Fruit fly (Drosophila melanogaster) whole organism, adult: ENCODE data around the gene CG10660.
A peak's percentile ranks its signal among the peaks of the same experiment; 100 is the strongest.

Source experiments
- CG11617 ChIP-seq: fragments of 200-800 bp; sonication (Bioruptor generic); optimal IDR thresholded peaks from 2 replicates; lab custom pipeline; 2017; ENCODE audit warnings: mild to moderate bottlenecking, missing biosample characterization, missing genetic modification reagents, missing genetic modification characterization
- CG12768 ChIP-seq: fragments of 200-800 bp; sonication (Bioruptor generic); optimal IDR thresholded peaks from 2 replicates; lab custom pipeline; 2017; ENCODE audit warnings: missing biosample characterization, missing genetic modification characterization, mild to moderate bottlenecking, moderate library complexity, missing genetic modification reagents
- CG14711 ChIP-seq: fragments of 200-800 bp; sonication (Bioruptor generic); optimal IDR thresholded peaks from 2 replicates; lab custom pipeline; 2018; ENCODE audit warnings: missing biosample characterization, mild to moderate bottlenecking, missing genetic modification characterization, moderate library complexity
- CG1620 ChIP-seq: fragments of 200-800 bp; sonication (Bioruptor generic); optimal IDR thresholded peaks from 2 replicates; lab custom pipeline; 2016; ENCODE audit warnings: missing biosample characterization, missing genetic modification characterization
- CG33017 ChIP-seq: fragments of 200-800 bp; sonication (Bioruptor generic); optimal IDR thresholded peaks from 2 replicates; lab custom pipeline; 2018; ENCODE audit warnings: missing biosample characterization, mild to moderate bottlenecking, missing genetic modification characterization, moderate library complexity
- CG5204 ChIP-seq: fragments of 200-800 bp; sonication (Bioruptor generic); optimal IDR thresholded peaks from 2 replicates; lab custom pipeline; 2016; ENCODE audit warnings: missing biosample characterization, missing genetic modification characterization
- CG7045 ChIP-seq: fragments of 200-800 bp; sonication (Bioruptor generic); optimal IDR thresholded peaks from 2 replicates; lab custom pipeline; 2017; ENCODE audit warnings: missing biosample characterization, mild to moderate bottlenecking, missing genetic modification characterization
- CG7101 ChIP-seq: fragments of 200-800 bp; sonication (Bioruptor generic); optimal IDR thresholded peaks from 2 replicates; lab custom pipeline; 2018; ENCODE audit warnings: missing biosample characterization, mild to moderate bottlenecking, missing genetic modification characterization, moderate library complexity
- Clk ChIP-seq: fragments of 200-800 bp; sonication (Bioruptor generic); optimal IDR thresholded peaks from 2 replicates; lab custom pipeline; 2017; ENCODE audit warnings: missing biosample characterization, missing genetic modification characterization
- Crg-1 ChIP-seq: fragments of 200-800 bp; sonication (Bioruptor generic); optimal IDR thresholded peaks from 2 replicates; lab custom pipeline; 2016; ENCODE audit warnings: missing biosample characterization, missing genetic modification characterization
- Hr96 ChIP-seq: fragments of 200-800 bp; sonication (Bioruptor generic); optimal IDR thresholded peaks from 2 replicates; lab custom pipeline; 2016; ENCODE audit warnings: missing biosample characterization, missing genetic modification characterization
- Mnt ChIP-seq: fragments of 200-800 bp; sonication (Bioruptor generic); optimal IDR thresholded peaks from 2 replicates; lab custom pipeline; 2016; ENCODE audit warnings: missing biosample characterization, mild to moderate bottlenecking, missing genetic modification characterization
- bab1 ChIP-seq: fragments of 200-800 bp; sonication (Bioruptor generic); optimal IDR thresholded peaks from 3 replicates; lab custom pipeline; 2019; ENCODE audit warnings: missing biosample characterization, mild to moderate bottlenecking, missing genetic modification characterization, moderate library complexity
- cic ChIP-seq: fragments of 200-800 bp; sonication (Bioruptor generic); optimal IDR thresholded peaks from 2 replicates; lab custom pipeline; 2017; ENCODE audit warnings: missing biosample characterization, mild to moderate bottlenecking, missing genetic modification characterization, moderate library complexity
- cnc ChIP-seq, 2 experiments: fragments of >200 bp; optimal IDR thresholded peaks; 2 replicates each; lab custom pipeline; 2017
- kay ChIP-seq: fragments of 200-800 bp; sonication (Bioruptor generic); peaks from one replicate; lab custom pipeline; 2016; ENCODE audit warnings: missing biosample characterization, missing genetic modification characterization, borderline replicate concordance
- ovo ChIP-seq: fragments of 200-800 bp; sonication (Bioruptor generic); optimal IDR thresholded peaks from 2 replicates; lab custom pipeline; 2016; ENCODE audit warnings: missing biosample characterization, missing genetic modification characterization
- pad ChIP-seq: fragments of 200-800 bp; sonication (Bioruptor generic); optimal IDR thresholded peaks from 3 replicates; lab custom pipeline; 2017; ENCODE audit warnings: missing biosample characterization, missing genetic modification characterization, mild to moderate bottlenecking, moderate library complexity, missing genetic modification reagents
- tj ChIP-seq: fragments of 200-800 bp; sonication (Bioruptor generic); optimal IDR thresholded peaks from 3 replicates; lab custom pipeline; 2017; ENCODE audit warnings: missing biosample characterization, mild to moderate bottlenecking, missing genetic modification characterization, moderate library complexity
- toe ChIP-seq: fragments of 200-800 bp; sonication (Bioruptor generic); optimal IDR thresholded peaks from 2 replicates; lab custom pipeline; 2016; ENCODE audit warnings: missing biosample characterization, missing genetic modification characterization

The CG10660 gene

dm6 chr3L:12490418-12491035, at the start of gene CG10660:
CG10660 (minus strand) TSS chr3L:12490676.
- TF ChIP-seq CG14711 (tag; lab: Kevin White, UChicago): peak; percentile 89
- TF ChIP-seq pad: peak; percentile 58
- peak; percentile 56 for TF ChIP-seq Crg-1 (GFP tag; lab: Kevin White, UChicago)
- peak; percentile 89 for TF ChIP-seq CG5204
- peak; percentile 95 for TF ChIP-seq kay (GFP tag; lab: Kevin White, UChicago)
- TF ChIP-seq Mnt (GFP tag; lab: Kevin White, UChicago): peak; percentile 68
- TF ChIP-seq CG12768 (GFP tag; lab: Kevin White, UChicago): peak; percentile 90
- peak; percentile 54 for TF ChIP-seq CG1620 (GFP tag; lab: Kevin White, UChicago)
- peak; percentile 64 for TF ChIP-seq Hr96
- peak; percentile 86 for TF ChIP-seq CG11617
- peak; percentile 88 for TF ChIP-seq bab1
- peak; percentile 58 for TF ChIP-seq toe (GFP tag; lab: Kevin White, UChicago)
- TF ChIP-seq Clk (GFP tag; lab: Kevin White, UChicago): peak; percentile 74
- no peak for TF ChIP-seq cnc (optimal IDR thresholded peaks at IDR 0.05; lab: Kevin White, UChicago)
- peak; percentile 94 for TF ChIP-seq CG7101
- no peak for TF ChIP-seq ovo (GFP tag; lab: Kevin White, UChicago)
- TF ChIP-seq tj (GFP tag; lab: Kevin White, UChicago): peak; percentile 66
- TF ChIP-seq cic (GFP tag; lab: Kevin White, UChicago): peak; percentile 47
- peak; percentile 88 for TF ChIP-seq CG7045 (GFP tag; lab: Kevin White, UChicago)
- TF ChIP-seq CG33017 (tag; lab: Kevin White, UChicago): peak; percentile 96

- TF ChIP-seq CG5204: no peak
- TF ChIP-seq Mnt (GFP tag; lab: Kevin White, UChicago): peak; percentile 94
- TF ChIP-seq kay (GFP tag; lab: Kevin White, UChicago): no peak
- TF ChIP-seq bab1: peak; percentile 12
These were observed 46.6 kb upstream of the CG10660 start, which contains the start of gene CG4069 for dm6 chr3L:12537123-12537522. CG4069 (minus strand) TSS chr3L:12537315.

DNA sequence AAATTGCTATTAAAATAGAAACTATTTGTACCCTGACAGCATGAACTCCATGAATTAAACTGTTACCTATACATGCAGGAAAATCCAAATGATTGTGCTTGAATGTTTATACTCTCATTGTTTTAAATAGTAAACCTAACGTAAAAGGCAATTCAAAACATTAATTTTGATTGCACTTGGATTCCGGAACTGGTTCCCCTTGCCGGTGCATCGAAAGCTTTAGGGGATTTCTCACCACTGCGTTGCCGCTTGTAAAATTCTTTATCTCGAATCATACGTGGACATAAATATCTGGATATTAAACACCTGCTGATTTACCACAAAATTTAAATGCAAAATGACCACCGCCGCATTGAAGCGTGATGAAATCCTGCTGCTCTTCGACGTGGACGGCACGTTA, 43.8 kb upstream of the CG10660 start, which contains the start of gene Pmm2:
Pmm2 (plus strand) TSS at position 273 of the 400 bp plus-strand sequence.
- TF ChIP-seq toe (GFP tag; lab: Kevin White, UChicago) (no peak), Mnt (GFP tag; lab: Kevin White, UChicago) (peak; percentile 2)

DNA sequence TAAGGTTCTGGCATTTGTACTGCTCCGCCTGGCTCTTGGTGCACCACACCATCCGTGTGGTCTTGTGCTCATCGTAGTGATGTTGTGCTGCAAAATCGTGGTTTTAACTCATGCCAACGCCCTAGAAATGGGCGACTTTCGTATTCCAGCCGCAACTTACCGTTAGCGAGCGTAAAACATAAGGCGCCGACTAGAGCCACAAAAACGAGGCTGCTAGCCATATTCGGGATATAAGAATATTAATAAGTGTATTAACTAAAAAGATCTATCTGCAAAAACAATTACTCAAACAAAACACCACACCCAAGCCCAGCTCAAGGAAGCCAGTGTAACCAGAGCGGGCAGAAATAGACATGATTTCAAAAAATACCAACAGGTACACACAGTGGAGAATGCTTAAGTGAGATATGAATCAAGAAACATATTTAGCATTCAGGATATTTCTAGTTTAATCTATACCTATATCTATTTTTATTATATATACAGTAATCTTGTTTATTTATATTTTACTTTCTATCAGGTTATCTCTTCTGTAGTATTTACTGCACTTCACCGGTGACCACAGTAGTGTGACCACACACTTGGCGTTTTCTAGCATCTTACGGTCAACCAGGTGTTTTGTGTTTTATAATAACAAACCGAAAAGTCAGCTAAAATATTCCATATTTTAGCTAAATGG, 43.1 kb upstream of the CG10660 start, which contains the start of the genes Tsf2 and CG34242:
Tsf2 (minus strand) TSS at position 333 of the 679 bp plus-strand sequence.
CG34242 (plus strand) TSS at position 605 of the 679 bp plus-strand sequence.
- no peak for TF ChIP-seq CG7045 (GFP tag; lab: Kevin White, UChicago)
- no peak for TF ChIP-seq Mnt (GFP tag; lab: Kevin White, UChicago)
- TF ChIP-seq bab1: peak; percentile 64
- TF ChIP-seq pad: peak; percentile 55
- TF ChIP-seq CG33017 (tag; lab: Kevin White, UChicago): peak; percentile 75
- no peak for TF ChIP-seq CG11617
- no peak for TF ChIP-seq Crg-1 (GFP tag; lab: Kevin White, UChicago)
- no peak for TF ChIP-seq cic (GFP tag; lab: Kevin White, UChicago)
- no peak for TF ChIP-seq kay (GFP tag; lab: Kevin White, UChicago)
- TF ChIP-seq Clk (GFP tag; lab: Kevin White, UChicago): no peak
- TF ChIP-seq CG7101: peak; percentile 87
- no peak for TF ChIP-seq toe (GFP tag; lab: Kevin White, UChicago)
- peak; percentile 91 for TF ChIP-seq CG14711 (tag; lab: Kevin White, UChicago)
- TF ChIP-seq tj (GFP tag; lab: Kevin White, UChicago): peak; percentile 35
- TF ChIP-seq CG12768 (GFP tag; lab: Kevin White, UChicago): peak; percentile 61
- TF ChIP-seq Hr96: no peak
- TF ChIP-seq cnc (optimal IDR thresholded peaks at IDR 0.05; lab: Kevin White, UChicago): no peak

DNA sequence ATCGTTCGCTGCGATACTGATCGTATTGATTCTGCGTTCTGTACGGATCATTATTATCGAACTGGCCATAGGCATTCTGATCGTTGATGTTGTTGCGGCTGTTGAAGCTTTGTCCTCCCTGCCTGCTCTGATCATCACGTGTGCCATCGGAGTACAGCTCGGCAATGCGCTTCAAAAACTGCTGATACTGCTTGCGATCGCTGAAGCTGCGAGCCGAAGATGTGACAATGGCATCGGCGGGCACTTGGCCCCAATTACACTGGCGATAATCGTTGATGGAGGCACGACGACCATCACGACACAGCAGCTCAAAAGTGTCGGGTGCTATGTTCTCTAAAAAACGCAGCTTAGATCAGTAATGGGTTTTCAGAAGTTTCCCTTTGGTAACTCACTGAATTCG, 41.7 kb upstream of the CG10660 start:
- no peak for TF ChIP-seq CG14711 (tag; lab: Kevin White, UChicago)
- TF ChIP-seq cic (GFP tag; lab: Kevin White, UChicago): no peak
- no peak for TF ChIP-seq Clk (GFP tag; lab: Kevin White, UChicago)

DNA sequence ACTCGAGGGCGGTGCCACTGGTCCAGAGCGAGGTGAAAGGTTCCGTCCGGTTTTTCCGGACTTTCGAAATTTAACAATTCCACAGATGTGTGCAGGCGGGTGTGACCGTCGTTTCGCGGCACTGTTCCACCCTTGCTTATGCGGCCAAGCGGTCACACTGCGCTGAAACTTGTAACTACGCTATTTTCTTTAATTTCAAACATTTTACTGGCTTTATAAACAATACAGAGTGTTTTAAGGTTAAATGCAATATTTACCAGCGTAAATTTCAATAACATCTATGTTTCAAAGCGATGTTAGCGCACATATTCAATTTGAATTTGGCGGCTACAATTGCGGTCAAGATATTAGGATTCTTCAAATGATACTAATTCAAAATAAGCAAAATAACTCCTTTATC, 39.6 kb upstream of the CG10660 start, which contains the start of gene nst:
nst (minus strand) TSS at position 128 of the 400 bp plus-strand sequence.
- TF ChIP-seq toe (GFP tag; lab: Kevin White, UChicago): no peak
- no peak for TF ChIP-seq cic (GFP tag; lab: Kevin White, UChicago)
- no peak for TF ChIP-seq cnc (optimal IDR thresholded peaks at IDR 0.05; lab: Kevin White, UChicago)
- TF ChIP-seq CG33017 (tag; lab: Kevin White, UChicago): no peak
- TF ChIP-seq tj (GFP tag; lab: Kevin White, UChicago): peak; percentile 22
- TF ChIP-seq CG7045 (GFP tag; lab: Kevin White, UChicago): no peak
- no peak for TF ChIP-seq CG5204
- no peak for TF ChIP-seq ovo (GFP tag; lab: Kevin White, UChicago)
- TF ChIP-seq bab1: peak; percentile 21
- no peak for TF ChIP-seq Hr96
- TF ChIP-seq CG7101: no peak
- TF ChIP-seq CG14711 (tag; lab: Kevin White, UChicago): no peak
- no peak for TF ChIP-seq pad
